Worm (Caenorhabditis elegans): ENCODE results near the gene spig-4.
A peak's percentile ranks its signal among the peaks of the same experiment; 100 is the strongest.

The spig-4 gene

ce11 chrV:14324502-14325467 is 18.1 kb upstream of the spig-4 start, which contains the start of the genes F47B8.4 and F47B8.18 (continued):
- TF ChIP-seq ztf-3 (GFP tag; optimal IDR thresholded peaks at IDR 0.05) (no peak), fkh-3 (tag; optimal IDR thresholded peaks at IDR 0.05) (no peak), unc-62 (GFP tag; optimal IDR thresholded peaks at IDR 0.05) (no peak), Y79H2A.3 (GFP tag; conservative IDR thresholded peaks at IDR 0.05) (no peak), B0019.2 (GFP tag; conservative IDR thresholded peaks at IDR 0.05) (no peak), F49E8.2 (tag; optimal IDR thresholded peaks at IDR 0.05; ENCODE audit: insufficient read depth) (no peak), ceh-91 (GFP tag; IDR thresholded peaks at IDR 0.05) (no peak), zfh-2 (GFP tag; conservative IDR thresholded peaks at IDR 0.05) (peak; percentile 95), C06A6.2 (GFP tag; conservative IDR thresholded peaks at IDR 0.05) (no peak), gei-17 (GFP tag; optimal IDR thresholded peaks at IDR 0.05) (no peak), lin-26 (GFP tag; IDR thresholded peaks at IDR 0.05) (0 out of 2 replicates have a peak, but pooled peaks have one; percentile 53), ama-1 (optimal IDR thresholded peaks at IDR 0.05) (no peak), ama-1 (GFP tag; optimal IDR thresholded peaks at IDR 0.05) (no peak), ceh-58 (GFP tag; IDR thresholded peaks at IDR 0.05) (no peak), cebp-1 (GFP tag; IDR thresholded peaks at IDR 0.05) (0 out of 2 replicates have a peak, but pooled peaks have one; percentile 15), cebp-1 (tag; optimal IDR thresholded peaks at IDR 0.05) (no peak), lsy-27 (tag; optimal IDR thresholded peaks at IDR 0.05; ENCODE audit: borderline replicate concordance, insufficient read depth) (no peak), lin-35 (GFP tag; optimal IDR thresholded peaks at IDR 0.05) (no peak), T26A5.8 (tag; optimal IDR thresholded peaks at IDR 0.05) (no peak), ceh-40 (GFP tag; IDR thresholded peaks at IDR 0.05) (no peak), hlh-26 (GFP tag; conservative IDR thresholded peaks at IDR 0.05) (no peak), F57A8.1 (GFP tag; optimal IDR thresholded peaks at IDR 0.05) (no peak), ztf-26 (tag; optimal IDR thresholded peaks at IDR 0.05) (no peak), mes-4 (tag; optimal IDR thresholded peaks at IDR 0.05) (no peak), cebp-2 (GFP tag; IDR thresholded peaks at IDR 0.05) (no peak), ztf-6 (GFP tag; IDR thresholded peaks at IDR 0.05) (no peak), nhr-80 (tag; optimal IDR thresholded peaks at IDR 0.05) (peak; percentile 56), sptf-2 (GFP tag; optimal IDR thresholded peaks at IDR 0.05) (peak; percentile 15), nhr-27 (tag; optimal IDR thresholded peaks at IDR 0.05) (no peak), snpc-3.4 (tag; optimal IDR thresholded peaks at IDR 0.05) (no peak), aptf-2 (GFP tag; conservative IDR thresholded peaks at IDR 0.05) (no peak), egrh-3 (GFP tag; IDR thresholded peaks at IDR 0.05) (peak; percentile 99), dpl-1 (GFP tag; optimal IDR thresholded peaks at IDR 0.05) (no peak)

ce11 chrV:14322743-14323142 is 16.1 kb upstream of the spig-4 start, which contains the start of gene F47B8.3:
Gene F47B8.3 (minus strand): TSS chrV:14323003.
- TF ChIP-seq hlh-12 (tag; optimal IDR thresholded peaks at IDR 0.05) (no peak), lin-26 (GFP tag; IDR thresholded peaks at IDR 0.05) (no peak), F37B4.10 (GFP tag; IDR thresholded peaks at IDR 0.05) (no peak), cebp-1 (GFP tag; IDR thresholded peaks at IDR 0.05) (no peak), cebp-1 (tag; optimal IDR thresholded peaks at IDR 0.05) (peak; percentile 70), attf-6 (GFP tag; IDR thresholded peaks at IDR 0.05) (no peak), nfya-1 (tag; optimal IDR thresholded peaks at IDR 0.05; ENCODE audit: borderline replicate concordance, insufficient read depth) (no peak), attf-5 (GFP tag; optimal IDR thresholded peaks at IDR 0.05) (no peak), ama-1 (optimal IDR thresholded peaks at IDR 0.05) (no peak), ama-1 (GFP tag; optimal IDR thresholded peaks at IDR 0.05) (no peak), ZK185.1 (tag; optimal IDR thresholded peaks at IDR 0.05; ENCODE audit: poor library complexity, severe bottlenecking) (no peak), hmg-20 (GFP tag; IDR thresholded peaks at IDR 0.05) (no peak), hmg-1.2 (GFP tag; IDR thresholded peaks at IDR 0.05) (peak; percentile 75; the same call in 1 of the 2 replicates)

Data from whole organism, young adult.